Fruit fly (Drosophila melanogaster) whole organism, embryonic: Measurements from ENCODE around the gene Gnmt.

ENCODE experiments used
- Adf1 ChIP-seq: fragments of 200-800 bp; sonication (Bioruptor generic); IDR thresholded peaks from 2 replicates; pipeline ENCODE4 v1.3.6; 2022; ENCODE audit warnings: missing biosample characterization, missing genetic modification characterization
- Awh ChIP-seq: fragments of 200-800 bp; sonication (Bioruptor generic); IDR thresholded peaks from 2 replicates; pipeline ENCODE4, ENCODE4 v1.3.6; 2022; ENCODE audit warnings: missing biosample characterization, missing genetic modification characterization
- C15 ChIP-seq: fragments of 200-800 bp; sonication (Bioruptor generic); IDR thresholded peaks from 3 replicates; pipeline ENCODE4 v1.3.6; 2022; ENCODE audit warnings: missing biosample characterization, missing genetic modification characterization
- CG13775 ChIP-seq: fragments of 200-800 bp; sonication (Bioruptor generic); optimal IDR thresholded peaks from 3 replicates; lab custom pipeline; 2017; ENCODE audit warnings: missing biosample characterization, mild to moderate bottlenecking, missing genetic modification characterization
- CG14014 ChIP-seq: fragments of 200-800 bp; sonication (Bioruptor generic); IDR thresholded peaks from 2 replicates; pipeline ENCODE4 v1.3.6; 2022; ENCODE audit warnings: missing biosample characterization, missing genetic modification characterization
- CG17186 ChIP-seq: fragments of 200-800 bp; sonication (Bioruptor generic); optimal IDR thresholded peaks from 3 replicates; lab custom pipeline; 2017; ENCODE audit warnings: missing biosample characterization, missing genetic modification reagents, missing genetic modification characterization
- CG18262 ChIP-seq: fragments of 200-800 bp; optimal IDR thresholded peaks from 3 replicates; lab custom pipeline; 2019; ENCODE audit warnings: missing biosample characterization, mild to moderate bottlenecking, missing genetic modification characterization, moderate library complexity
- CG18476 ChIP-seq: fragments of 200-800 bp; sonication (Bioruptor generic); optimal IDR thresholded peaks from 2 replicates; lab custom pipeline; 2016; ENCODE audit warnings: missing biosample characterization, mild to moderate bottlenecking, missing genetic modification characterization
- CG2120 ChIP-seq: fragments of 200-800 bp; sonication (Bioruptor generic); optimal IDR thresholded peaks from 3 replicates; lab custom pipeline; 2016; ENCODE audit warnings: missing biosample characterization, missing genetic modification characterization
- CG2202 ChIP-seq: fragments of 200-800 bp; sonication (Bioruptor generic); optimal IDR thresholded peaks from 2 replicates; lab custom pipeline; 2018; ENCODE audit warnings: missing biosample characterization, mild to moderate bottlenecking, missing genetic modification characterization
- CG3847 ChIP-seq: fragments of 200-800 bp; sonication (Bioruptor generic); IDR thresholded peaks from 2 replicates; pipeline ENCODE4 v1.3.6; 2022; ENCODE audit warnings: missing biosample characterization, missing genetic modification characterization
- CG4360 ChIP-seq: fragments of 200-800 bp; sonication (Bioruptor generic); IDR thresholded peaks from 2 replicates; pipeline ENCODE4 v1.3.6; 2022; ENCODE audit warnings: missing biosample characterization, missing genetic modification characterization
- CG4820 ChIP-seq: fragments of 200-800 bp; sonication (Bioruptor generic); optimal IDR thresholded peaks from 3 replicates; lab custom pipeline; 2016; ENCODE audit warnings: missing biosample characterization, missing genetic modification characterization
- CG9932 ChIP-seq: fragments of 200-800 bp; sonication (Bioruptor generic); IDR thresholded peaks from 2 replicates; pipeline ENCODE4 v1.3.6; 2022; ENCODE audit warnings: missing biosample characterization, missing genetic modification characterization
- Chrac-16 ChIP-seq: fragments of 200-800 bp; sonication (Bioruptor generic); optimal IDR thresholded peaks from 3 replicates; lab custom pipeline; 2016; ENCODE audit warnings: missing biosample characterization, missing genetic modification characterization
- CoRest ChIP-seq: fragments of 200-800 bp; sonication (Bioruptor generic); optimal IDR thresholded peaks from 3 replicates; lab custom pipeline; 2018; ENCODE audit warnings: missing biosample characterization, mild to moderate bottlenecking, missing genetic modification characterization, moderate library complexity
- Dip3 ChIP-seq: fragments of 200-800 bp; sonication (Bioruptor generic); optimal IDR thresholded peaks from 3 replicates; lab custom pipeline; 2016; ENCODE audit warnings: missing biosample characterization, missing genetic modification characterization
- Doc3 ChIP-seq: fragments of 200-800 bp; sonication (Bioruptor generic); IDR thresholded peaks from 3 replicates; pipeline ENCODE4 v1.3.6; 2022; ENCODE audit warnings: missing biosample characterization, missing genetic modification characterization; ENCODE audit not compliant: partially characterized antibody
- Elba2 ChIP-seq: fragments of 200-800 bp; sonication (Bioruptor generic); optimal IDR thresholded peaks from 3 replicates; lab custom pipeline; 2016; ENCODE audit warnings: missing biosample characterization, missing genetic modification characterization
- Hr3 ChIP-seq: fragments of 200-800 bp; sonication (Bioruptor generic); optimal IDR thresholded peaks from 3 replicates; lab custom pipeline; 2016; ENCODE audit warnings: missing biosample characterization, missing genetic modification characterization
- Hsf ChIP-seq: fragments of 200-800 bp; sonication (Bioruptor generic); optimal IDR thresholded peaks from 3 replicates; lab custom pipeline; 2016; ENCODE audit warnings: missing biosample characterization, missing genetic modification characterization
- Lhr ChIP-seq: fragments of 200-800 bp; sonication (Bioruptor generic); optimal IDR thresholded peaks from 3 replicates; lab custom pipeline; 2017; ENCODE audit warnings: mild to moderate bottlenecking, missing biosample characterization, missing genetic modification reagents, missing genetic modification characterization
- MBD-R2 ChIP-seq: fragments of 200-800 bp; sonication (Bioruptor generic); IDR thresholded peaks from 2 replicates; pipeline ENCODE4 v1.3.6; 2022; ENCODE audit warnings: missing biosample characterization, missing genetic modification characterization
- NfI ChIP-seq: fragments of 200-800 bp; sonication (Bioruptor generic); optimal IDR thresholded peaks from 3 replicates; lab custom pipeline; 2018; ENCODE audit warnings: missing biosample characterization, mild to moderate bottlenecking, missing genetic modification characterization, moderate library complexity
- Oaz ChIP-seq: fragments of 200-800 bp; sonication (Bioruptor generic); IDR thresholded peaks from 2 replicates; pipeline ENCODE4 v1.3.6; 2022; ENCODE audit warnings: missing biosample characterization, missing genetic modification characterization
- Ptx1 ChIP-seq: fragments of 200-800 bp; sonication (Bioruptor generic); IDR thresholded peaks from 2 replicates; pipeline ENCODE4 v1.3.6; 2022; ENCODE audit warnings: missing biosample characterization, missing genetic modification characterization
- Sry-δ ChIP-seq: fragments of 200-800 bp; sonication (Bioruptor generic); optimal IDR thresholded peaks from 2 replicates; lab custom pipeline; 2016; ENCODE audit warnings: missing biosample characterization, missing genetic modification characterization
- Tbp ChIP-seq: fragments of >200 bp; optimal IDR thresholded peaks from 2 replicates; lab custom pipeline; 2018; ENCODE audit warnings: missing biosample characterization, missing genetic modification characterization
- Xbp1 ChIP-seq: fragments of 200-800 bp; sonication (Bioruptor generic); optimal IDR thresholded peaks from 3 replicates; lab custom pipeline; 2016; ENCODE audit warnings: missing biosample characterization, mild to moderate bottlenecking, missing genetic modification characterization
- abd-A ChIP-seq: fragments of 200-800 bp; sonication (Bioruptor generic); optimal IDR thresholded peaks from 3 replicates; lab custom pipeline; 2019; ENCODE audit warnings: missing biosample characterization, mild to moderate bottlenecking, missing genetic modification characterization, moderate library complexity
- bcd ChIP-seq: fragments of 200-800 bp; sonication (Bioruptor generic); optimal IDR thresholded peaks from 2 replicates; lab custom pipeline; 2017; ENCODE audit warnings: missing biosample characterization, mild to moderate bottlenecking, missing genetic modification characterization
- bsh ChIP-seq, 2 experiments: fragments of 200-800 bp; sonication (Bioruptor generic); optimal IDR thresholded peaks; 2 replicates each; lab custom pipeline; 2017 to 2018; ENCODE audit warnings: mild to moderate bottlenecking in 2 of 2, missing biosample characterization in 2 of 2, missing genetic modification characterization in 2 of 2, moderate library complexity in 1 of 2
- dpn ChIP-seq, 2 experiments: fragments of 200-800 bp; sonication (Bioruptor generic); optimal IDR thresholded peaks; 3 replicates each; lab custom pipeline; 2016; ENCODE audit warnings: missing biosample characterization in 2 of 2, missing genetic modification characterization in 2 of 2
- en ChIP-seq: fragments of 200-800 bp; sonication (Bioruptor generic); optimal IDR thresholded peaks from 2 replicates; lab custom pipeline; 2016; ENCODE audit warnings: missing biosample characterization, missing genetic modification characterization
- gro ChIP-seq: fragments of 200-800 bp; sonication (Bioruptor generic); optimal IDR thresholded peaks from 2 replicates; lab custom pipeline; 2016; ENCODE audit warnings: missing biosample characterization, missing genetic modification characterization
- gsb ChIP-seq: fragments of 200-800 bp; sonication (Bioruptor generic); IDR thresholded peaks from 2 replicates; pipeline ENCODE4 v1.3.6; 2022; ENCODE audit warnings: missing biosample characterization, missing genetic modification characterization
- gt ChIP-seq: fragments of 200-800 bp; sonication (Bioruptor generic); IDR thresholded peaks from 2 replicates; pipeline ENCODE4 v1.3.6; 2022; ENCODE audit warnings: missing biosample characterization, missing genetic modification characterization
- hbn ChIP-seq: fragments of 200-800 bp; sonication (Bioruptor generic); IDR thresholded peaks from 2 replicates; pipeline ENCODE4 v1.3.6; 2022; ENCODE audit warnings: missing biosample characterization, missing genetic modification characterization; ENCODE audit not compliant: partially characterized antibody
- ind ChIP-seq: fragments of 200-800 bp; sonication (Bioruptor generic); optimal IDR thresholded peaks from 3 replicates; lab custom pipeline; 2016; ENCODE audit warnings: missing biosample characterization, missing genetic modification characterization
- inv ChIP-seq: fragments of 200-800 bp; sonication (Bioruptor generic); IDR thresholded peaks from 2 replicates; pipeline ENCODE4 v1.3.6; 2022; ENCODE audit warnings: missing biosample characterization, missing genetic modification characterization; ENCODE audit not compliant: partially characterized antibody
- jing ChIP-seq: fragments of 200-800 bp; sonication (Bioruptor generic); optimal IDR thresholded peaks from 2 replicates; lab custom pipeline; 2018; ENCODE audit warnings: missing biosample characterization, mild to moderate bottlenecking, missing genetic modification characterization
- mirr ChIP-seq: fragments of 200-800 bp; sonication (Bioruptor generic); optimal IDR thresholded peaks from 3 replicates; lab custom pipeline; 2018; ENCODE audit warnings: missing biosample characterization, mild to moderate bottlenecking, missing genetic modification characterization
- nmo ChIP-seq: fragments of 200-800 bp; sonication (Bioruptor generic); optimal IDR thresholded peaks from 2 replicates; lab custom pipeline; 2018; ENCODE audit warnings: missing biosample characterization, mild to moderate bottlenecking, missing genetic modification characterization, moderate library complexity
- nom ChIP-seq: fragments of 200-800 bp; sonication (Bioruptor generic); optimal IDR thresholded peaks from 2 replicates; lab custom pipeline; 2017; ENCODE audit warnings: missing biosample characterization, missing genetic modification characterization, mild to moderate bottlenecking, moderate library complexity, missing genetic modification reagents
- phol ChIP-seq: fragments of 200-800 bp; sonication (Bioruptor generic); optimal IDR thresholded peaks from 3 replicates; lab custom pipeline; 2018; ENCODE audit warnings: missing biosample characterization, mild to moderate bottlenecking, missing genetic modification characterization, moderate library complexity
- pita ChIP-seq: fragments of 200-800 bp; sonication (Bioruptor generic); optimal IDR thresholded peaks from 2 replicates; lab custom pipeline; 2017; ENCODE audit warnings: missing biosample characterization, mild to moderate bottlenecking, missing genetic modification characterization
- scrt ChIP-seq: fragments of 200-800 bp; sonication (Bioruptor generic); optimal IDR thresholded peaks from 2 replicates; lab custom pipeline; 2018; ENCODE audit warnings: missing biosample characterization, mild to moderate bottlenecking, missing genetic modification characterization, moderate library complexity
- sob ChIP-seq: fragments of 200-800 bp; sonication (Bioruptor generic); IDR thresholded peaks from 2 replicates; pipeline ENCODE4 v1.3.6; 2022; ENCODE audit warnings: missing biosample characterization, missing genetic modification characterization
- sug ChIP-seq: fragments of 200-800 bp; optimal IDR thresholded peaks from 2 replicates; lab custom pipeline; 2019; ENCODE audit warnings: missing biosample characterization, mild to moderate bottlenecking, missing genetic modification characterization, moderate library complexity
- unc-4 ChIP-seq: fragments of 200-800 bp; sonication (Bioruptor generic); IDR thresholded peaks from 2 replicates; pipeline ENCODE4 v1.3.6; 2022; ENCODE audit warnings: missing biosample characterization, missing genetic modification characterization; ENCODE audit not compliant: partially characterized antibody
- zfh2 ChIP-seq: fragments of 200-800 bp; sonication (Bioruptor generic); optimal IDR thresholded peaks from 2 replicates; lab custom pipeline; 2016; ENCODE audit warnings: missing biosample characterization, missing genetic modification characterization

The Gnmt gene

DNA sequence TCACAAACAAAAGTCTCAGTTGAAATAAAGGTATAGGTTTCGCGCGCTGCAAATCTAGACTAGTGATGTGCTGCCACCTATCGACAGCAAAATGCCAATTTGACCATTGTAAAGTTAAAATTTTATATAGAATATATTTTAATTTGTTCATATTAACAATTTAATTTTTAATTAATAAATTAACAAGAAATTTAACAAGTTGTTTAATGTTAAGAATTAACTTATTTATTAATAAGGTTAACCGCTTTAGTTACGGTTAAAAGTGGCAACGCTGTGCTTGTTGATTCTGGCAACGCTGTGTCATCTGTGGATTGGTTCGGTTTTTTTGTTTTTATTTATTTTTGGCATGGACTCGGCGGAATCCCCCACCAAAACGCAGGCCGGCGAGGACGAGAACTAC lies 44.0 kb upstream of the Gnmt start, which contains the start of gene Not10 (continued):
- TF ChIP-seq CG14014 (GFP tag; lab: Robert Waterston, UW) (0 out of 2 replicates have a peak, but pooled peaks have one; percentile 9), CG17186 (no peak), pita (GFP tag; lab: Kevin White, UChicago) (no peak), gt (GFP tag; lab: Robert Waterston, UW) (no peak), ind (GFP tag; lab: Kevin White, UChicago) (peak; percentile 44), CG13775 (GFP tag; lab: Kevin White, UChicago) (peak; percentile 50), mirr (no peak), Lhr (GFP tag; lab: Kevin White, UChicago) (peak; percentile 22), Adf1 (GFP tag; lab: Robert Waterston, UW) (0 out of 2 replicates have a peak, but pooled peaks have one; percentile 20), CG2202 (no peak), zfh2 (GFP tag; lab: Kevin White, UChicago) (peak; percentile 18), CG4820 (GFP tag; lab: Kevin White, UChicago) (peak; percentile 2), bsh (GFP tag; optimal IDR thresholded peaks at IDR 0.05; lab: Kevin White, UChicago) (peak in 1 of 2 experiments; percentile 29), Chrac-16 (GFP tag; lab: Kevin White, UChicago) (peak; percentile 38), NfI (GFP tag; lab: Kevin White, UChicago) (peak; percentile 48), bcd (peak; percentile 23), nom (GFP tag; lab: Kevin White, UChicago) (no peak), MBD-R2 (GFP tag; lab: Robert Waterston, UW) (peak; percentile 68), jing (GFP tag; lab: Kevin White, UChicago) (no peak), Hsf (GFP tag; lab: Kevin White, UChicago) (no peak), Doc3 (GFP tag; lab: Robert Waterston, UW) (peak; percentile 66; the same call in 2 of the 3 replicates), gsb (GFP tag; lab: Robert Waterston, UW) (no peak), CG3847 (GFP tag; lab: Robert Waterston, UW) (peak; percentile 64), CG4360 (GFP tag; lab: Robert Waterston, UW) (no peak), dpn (GFP tag; optimal IDR thresholded peaks at IDR 0.05; lab: Kevin White, UChicago) (peak in 1 of 2 experiments; percentile 45), Dip3 (GFP tag; lab: Kevin White, UChicago) (no peak), hbn (peak; percentile 58), Ptx1 (peak; percentile 60), phol (peak; percentile 62), Hr3 (peak; percentile 59), Awh (GFP tag; lab: Robert Waterston, UW) (no peak), Xbp1 (GFP tag; lab: Kevin White, UChicago) (peak; percentile 35), gro (no peak), sob (0 out of 2 replicates have a peak, but pooled peaks have one; percentile 43), C15 (GFP tag; lab: Robert Waterston, UW) (no peak), CG18262 (tag; lab: Kevin White, UChicago) (no peak), scrt (no peak), Elba2 (GFP tag; lab: Kevin White, UChicago) (no peak), Oaz (GFP tag; lab: Robert Waterston, UW) (no peak), inv (GFP tag; lab: Robert Waterston, UW) (peak; percentile 61), CG2120 (peak; percentile 25), sug (no peak), nmo (peak; percentile 61), en (no peak), abd-A (tag; lab: Kevin White, UChicago) (no peak), CG9932 (GFP tag; lab: Robert Waterston, UW) (peak; percentile 74), CG18476 (no peak), unc-4 (GFP tag; lab: Robert Waterston, UW) (peak; percentile 83), CoRest (tag; lab: Kevin White, UChicago) (peak; percentile 69), Tbp (GFP tag; lab: Kevin White, UChicago) (no peak), Sry-δ (GFP tag; lab: Kevin White, UChicago) (peak; percentile 59)
